Worm (Caenorhabditis elegans) whole organism, L4 larva: ENCODE results near the gene ucr-2.2.

Experiments
- F26F4.8 ChIP-seq: fragments of 200-800 bp; sonication (Bioruptor generic); conservative IDR thresholded peaks from 2 replicates; pipeline ENCODE4 v1.3.6; 2022; ENCODE audit warnings: missing genetic modification characterization, missing compliant biosample characterization
- F44E2.7 ChIP-seq: fragments of 200-800 bp; sonication (Bioruptor generic); IDR thresholded peaks from 2 replicates; pipeline ENCODE4 v2.1.2; 2022; ENCODE audit warnings: missing genetic modification characterization, missing compliant biosample characterization
- F49E8.2 ChIP-seq: sonication (generic microtip); optimal IDR thresholded peaks from 2 replicates; lab custom pipeline; 2016; ENCODE audit warnings: missing compliant biosample characterization, mild to moderate bottlenecking, missing genetic modification characterization, borderline replicate concordance
- R02D3.7 ChIP-seq: fragments of 150-350 bp; sonication (generic microtip); optimal IDR thresholded peaks from 3 replicates; lab custom pipeline; 2014; ENCODE audit warnings: missing biosample characterization, missing genetic modification characterization
- T26A8.4 ChIP-seq: fragments of 200-800 bp; sonication (Bioruptor generic); IDR thresholded peaks from 2 replicates; pipeline ENCODE4 v1.3.6; 2022; ENCODE audit warnings: missing genetic modification characterization, missing compliant biosample characterization
- Y5F2A.4 ChIP-seq: fragments of 200-800 bp; sonication (Bioruptor generic); optimal IDR thresholded peaks from 2 replicates; lab custom pipeline; 2018; ENCODE audit warnings: mild to moderate bottlenecking, missing genetic modification characterization, missing compliant biosample characterization
- ZK337.2 ChIP-seq: fragments of 200-800 bp; sonication (Bioruptor generic); IDR thresholded peaks from 2 replicates; pipeline ENCODE4 v1.3.6; 2022; ENCODE audit warnings: missing genetic modification reagents, missing genetic modification characterization, missing compliant biosample characterization
- aha-1 ChIP-seq: fragments of 150-350 bp; peaks from one replicate; lab custom pipeline; 2014; ENCODE audit warnings: missing biosample characterization, missing genetic modification characterization
- ama-1 ChIP-seq: fragments of 150-350 bp; optimal IDR thresholded peaks from 2 replicates; lab custom pipeline; 2014; ENCODE audit warnings: inconsistent platforms, mixed read lengths
- arid-1 ChIP-seq: fragments of 200-800 bp; sonication (Bioruptor generic); conservative IDR thresholded peaks from 2 replicates; pipeline ENCODE4 v1.3.6; 2022; ENCODE audit warnings: missing genetic modification reagents, missing genetic modification characterization, missing compliant biosample characterization
- cey-2 ChIP-seq: sonication (generic microtip); optimal IDR thresholded peaks from 3 replicates; lab custom pipeline; 2017; ENCODE audit warnings: missing genetic modification characterization, mild to moderate bottlenecking, missing compliant biosample characterization, antibody characterized with exemption, borderline replicate concordance; ENCODE audit not compliant: insufficient read depth
- daf-12 ChIP-seq: fragments of 150-350 bp; optimal IDR thresholded peaks from 2 replicates; lab custom pipeline; 2014; ENCODE audit warnings: missing biosample characterization, missing genetic modification reagents, missing genetic modification characterization
- daf-16 ChIP-seq, 3 experiments: sonication (generic microtip); optimal IDR thresholded peaks; 2 replicates each; lab custom pipeline; 2016 to 2017; ENCODE audit warnings: missing genetic modification characterization in 3 of 3, missing genetic modification reagents in 3 of 3, mild to moderate bottlenecking in 2 of 3, missing compliant biosample characterization in 2 of 3, missing biosample characterization in 1 of 3, moderate library complexity in 1 of 3
- daf-19 ChIP-seq: fragments of 200-800 bp; sonication (Bioruptor generic); conservative IDR thresholded peaks from 2 replicates; pipeline ENCODE4 v1.3.6; 2022; ENCODE audit warnings: missing genetic modification characterization, missing compliant biosample characterization
- dpl-1 ChIP-seq: fragments of 150-350 bp; optimal IDR thresholded peaks from 2 replicates; lab custom pipeline; 2014; ENCODE audit warnings: missing biosample characterization, missing genetic modification reagents, missing genetic modification characterization
- dve-1 ChIP-seq: sonication (generic microtip); optimal IDR thresholded peaks from 2 replicates; lab custom pipeline; 2017; ENCODE audit warnings: antibody characterized with exemption, mild to moderate bottlenecking, missing genetic modification characterization, missing compliant biosample characterization; ENCODE audit not compliant: insufficient read depth
- egl-43 ChIP-seq: fragments of 200-800 bp; sonication (Bioruptor generic); IDR thresholded peaks from 2 replicates; pipeline ENCODE4 v1.3.6; 2022; ENCODE audit warnings: missing genetic modification reagents, missing genetic modification characterization, missing compliant biosample characterization
- fkh-10 ChIP-seq: fragments of 150-350 bp; optimal IDR thresholded peaks from 2 replicates; lab custom pipeline; 2014; ENCODE audit warnings: missing biosample characterization, missing genetic modification reagents, missing genetic modification characterization
- hlh-11 ChIP-seq: fragments of 200-800 bp; sonication (Bioruptor generic); optimal IDR thresholded peaks from 2 replicates; lab custom pipeline; 2018; ENCODE audit warnings: mild to moderate bottlenecking, missing genetic modification characterization, missing compliant biosample characterization
- lim-7 ChIP-seq: fragments of 200-800 bp; sonication (Bioruptor generic); IDR thresholded peaks from 2 replicates; pipeline ENCODE4 v1.3.6; 2022; ENCODE audit warnings: missing genetic modification characterization, missing compliant biosample characterization
- lin-1 ChIP-seq: fragments of 200-800 bp; sonication (Bioruptor generic); IDR thresholded peaks from 2 replicates; pipeline ENCODE4 v1.3.6; 2022; ENCODE audit warnings: missing genetic modification reagents, missing genetic modification characterization, missing compliant biosample characterization
- madf-5 ChIP-seq, 2 experiments: fragments of 200-800 bp; sonication (Bioruptor generic); IDR thresholded peaks; 2 replicates each; pipeline ENCODE4 v1.3.6; 2022; ENCODE audit warnings: missing compliant biosample characterization in 2 of 2, missing genetic modification characterization in 2 of 2
- mdl-1 ChIP-seq, 2 experiments: fragments of 150-350 bp in 1 of 2; sonication (generic microtip) in 1 of 2; optimal IDR thresholded peaks; 2 replicates each; lab custom pipeline; 2014 to 2017; ENCODE audit warnings: missing biosample characterization in 2 of 2, missing genetic modification characterization in 2 of 2
- mxl-2 ChIP-seq: fragments of 200-800 bp; sonication (Bioruptor generic); conservative IDR thresholded peaks from 2 replicates; pipeline ENCODE4 v1.3.6; 2022; ENCODE audit warnings: missing genetic modification reagents, missing genetic modification characterization, missing compliant biosample characterization
- mxl-3 ChIP-seq: fragments of 200-800 bp; sonication (Bioruptor generic); optimal IDR thresholded peaks from 2 replicates; lab custom pipeline; 2018; ENCODE audit warnings: mild to moderate bottlenecking, missing genetic modification characterization, missing compliant biosample characterization
- nhr-10 ChIP-seq: fragments of 150-350 bp; optimal IDR thresholded peaks from 2 replicates; lab custom pipeline; 2014; ENCODE audit warnings: missing biosample characterization, missing genetic modification characterization
- nhr-42 ChIP-seq: fragments of 200-800 bp; sonication (Bioruptor generic); IDR thresholded peaks from 2 replicates; pipeline ENCODE4 v1.3.6; 2022; ENCODE audit warnings: missing genetic modification characterization, missing compliant biosample characterization
- pqm-1 ChIP-seq: sonication (generic microtip); optimal IDR thresholded peaks from 2 replicates; lab custom pipeline; 2017; ENCODE audit warnings: missing biosample characterization, missing genetic modification characterization
- rbr-2 ChIP-seq: sonication (generic microtip); optimal IDR thresholded peaks from 2 replicates; lab custom pipeline; 2016; ENCODE audit warnings: missing genotype, missing genetic modification characterization, missing compliant biosample characterization
- set-16 ChIP-seq: fragments of 200-800 bp; sonication (Bioruptor generic); IDR thresholded peaks from 2 replicates; pipeline ENCODE4 v1.3.6; 2022; ENCODE audit warnings: missing genetic modification reagents, missing genetic modification characterization, missing compliant biosample characterization
- skn-1 ChIP-seq: fragments of 150-350 bp; optimal IDR thresholded peaks from 2 replicates; lab custom pipeline; 2014; ENCODE audit warnings: missing biosample characterization, missing genetic modification characterization
- snpc-1.2 ChIP-seq: fragments of 200-800 bp; sonication (Bioruptor generic); IDR thresholded peaks from 2 replicates; pipeline ENCODE4 v1.3.6; 2022; ENCODE audit warnings: missing genetic modification reagents, missing genetic modification characterization, missing compliant biosample characterization
- snpc-4 ChIP-seq: fragments of 150-350 bp; optimal IDR thresholded peaks from 2 replicates; lab custom pipeline; 2014; ENCODE audit warnings: missing biosample characterization, missing genetic modification characterization
- unc-39 ChIP-seq: sonication (generic microtip); optimal IDR thresholded peaks from 2 replicates; lab custom pipeline; 2017; ENCODE audit warnings: missing biosample characterization, missing genetic modification characterization
- zag-1 ChIP-seq: fragments of 150-350 bp; optimal IDR thresholded peaks from 2 replicates; lab custom pipeline; 2014; ENCODE audit warnings: missing biosample characterization, missing genetic modification characterization
- zfp-3 ChIP-seq: fragments of 200-800 bp; sonication (Bioruptor generic); conservative IDR thresholded peaks from 2 replicates; pipeline ENCODE4 v1.3.6; 2022; ENCODE audit warnings: missing genetic modification reagents, missing genetic modification characterization, missing compliant biosample characterization
- zip-2 ChIP-seq: fragments of 150-350 bp; optimal IDR thresholded peaks from 2 replicates; lab custom pipeline; 2014; ENCODE audit warnings: missing biosample characterization, missing genetic modification characterization

Gene ucr-2.2

DNA sequence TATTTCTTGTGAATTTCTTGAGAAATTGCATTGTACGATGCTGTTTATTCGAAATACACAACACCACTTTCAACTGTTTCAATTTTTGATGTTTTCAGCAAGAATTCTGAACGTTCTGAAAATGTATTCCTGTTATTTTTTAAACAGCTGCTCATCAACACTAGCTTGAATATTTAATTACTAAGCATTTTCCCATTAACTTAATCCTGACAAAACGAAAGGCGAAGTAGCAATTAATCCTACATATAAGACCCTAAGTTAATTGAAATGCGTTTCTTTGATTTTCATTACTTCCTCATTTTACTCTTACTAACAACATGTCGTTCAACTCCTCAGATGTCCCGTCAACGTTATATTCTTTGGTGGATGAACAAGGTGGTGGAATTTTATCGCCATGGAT lies 5.3 kb upstream of the ucr-2.2 start, which contains the start of gene ocr-3:
Gene ocr-3 (plus strand): TSS at position 301 of the 400 bp plus-strand sequence.
- TF ChIP-seq F49E8.2 (tag; lab: Kevin White, UChicago) (no peak), zip-2 (tag; lab: Kevin White, UChicago) (no peak), skn-1 (tag; lab: Kevin White, UChicago) (no peak), cey-2 (tag; lab: Kevin White, UChicago) (no peak), mxl-2 (GFP tag; lab: Robert Waterston, UW) (no peak), zag-1 (tag; lab: Kevin White, UChicago) (no peak), mxl-3 (GFP tag; lab: Kevin White, UChicago) (no peak), R02D3.7 (no peak), zfp-3 (GFP tag; lab: Robert Waterston, UW) (no peak), arid-1 (no peak), nhr-10 (tag; lab: Kevin White, UChicago) (no peak), dpl-1 (no peak), egl-43 (GFP tag; lab: Robert Waterston, UW) (no peak), snpc-4 (tag; lab: Kevin White, UChicago) (no peak), F44E2.7 (GFP tag; lab: Robert Waterston, UW) (no peak)

DNA sequence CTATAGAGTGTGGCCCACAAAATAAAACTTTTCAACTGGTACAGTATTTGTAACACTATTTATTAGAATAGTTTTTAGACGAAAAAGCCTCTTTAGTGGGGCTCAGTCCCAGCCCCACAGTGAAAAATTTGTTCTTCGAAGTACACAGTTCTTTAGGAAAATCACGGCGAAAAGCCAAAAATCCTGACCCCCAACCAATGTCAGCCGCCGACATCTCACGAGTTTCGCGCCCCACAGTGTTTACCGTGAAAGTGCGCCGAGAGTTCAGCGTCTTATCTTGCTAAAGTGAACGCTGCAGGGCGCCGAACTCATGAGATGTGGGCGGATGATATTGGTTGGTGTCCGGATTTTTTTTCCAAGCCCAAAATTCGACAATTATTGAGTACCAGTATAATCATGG lies 2.7 kb upstream of the ucr-2.2 start:
- TF ChIP-seq snpc-1.2 (no peak), Y5F2A.4 (GFP tag; lab: Kevin White, UChicago) (no peak), madf-5 (GFP tag; IDR thresholded peaks at IDR 0.05; lab: Robert Waterston, UW) (no peak), T26A8.4 (GFP tag; lab: Robert Waterston, UW) (0 out of 2 replicates have a peak, but pooled peaks have one; percentile 19), dve-1 (tag; lab: Kevin White, UChicago) (peak; percentile 4), nhr-42 (0 out of 2 replicates have a peak, but pooled peaks have one; percentile 64), snpc-4 (tag; lab: Kevin White, UChicago) (peak; percentile 69), fkh-10 (no peak), dpl-1 (no peak), daf-12 (no peak), daf-16 (GFP tag; optimal IDR thresholded peaks at IDR 0.05; lab: Kevin White, UChicago) (no peak), daf-16 (tag; optimal IDR thresholded peaks at IDR 0.05; lab: Kevin White, UChicago) (peak; percentile 37)

DNA sequence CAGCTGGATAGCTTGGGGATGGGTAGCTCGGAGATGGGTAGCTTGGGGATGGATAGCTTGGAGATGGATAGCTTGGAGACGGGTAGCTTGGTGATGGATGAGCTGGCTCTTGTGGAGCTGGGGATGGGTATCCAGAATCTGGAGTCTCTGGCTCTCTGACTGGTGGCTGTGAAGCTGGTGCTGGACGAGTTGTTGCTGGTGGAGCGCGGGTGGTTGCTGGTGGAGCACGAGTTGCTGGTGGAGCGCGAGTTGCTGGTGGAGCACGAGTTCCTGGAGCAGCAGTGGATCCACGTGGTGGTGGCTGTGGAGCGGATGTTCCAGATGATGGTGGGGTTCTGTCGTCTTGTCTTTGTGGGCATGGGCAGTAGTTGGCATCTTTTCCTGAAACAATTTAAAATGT lies 1.5 kb downstream of the ucr-2.2 start:
- TF ChIP-seq rbr-2 (no peak), aha-1 (tag; lab: Kevin White, UChicago) (peak; percentile 37), set-16 (peak; percentile 83)

DNA sequence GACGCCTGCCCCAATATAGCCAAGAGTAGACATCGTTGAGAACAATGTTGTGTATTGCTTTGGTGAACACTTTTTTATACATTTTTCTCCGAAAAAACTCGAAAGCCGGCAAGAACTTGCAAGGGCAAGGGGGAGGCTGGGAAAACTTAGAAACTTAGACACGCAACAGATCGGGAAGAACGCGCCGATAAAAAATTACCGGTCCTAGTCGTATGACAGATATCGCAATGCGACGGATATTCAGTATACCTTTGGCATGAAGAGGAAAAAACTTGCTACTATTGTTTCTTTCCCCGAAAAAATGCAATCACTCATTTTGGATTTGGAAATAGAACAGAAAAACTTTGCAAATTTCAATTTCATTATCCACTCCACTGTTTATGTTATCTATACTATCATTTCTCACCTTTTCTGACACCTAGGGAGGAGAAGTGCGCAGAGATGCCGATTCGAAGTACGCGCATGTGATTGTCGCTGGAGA lies 2.8 kb downstream of the ucr-2.2 start, which contains the start of gene col-41:
Gene col-41 (minus strand): TSS at position 51 of the 481 bp plus-strand sequence.
- TF ChIP-seq zfp-3 (GFP tag; lab: Robert Waterston, UW) (no peak), mdl-1 (tag; optimal IDR thresholded peaks at IDR 0.05; lab: Kevin White, UChicago) (peak in 1 of 2 experiments; percentile 25), ama-1 (no peak), unc-39 (no peak), F26F4.8 (GFP tag; lab: Robert Waterston, UW) (no peak), lim-7 (GFP tag; lab: Robert Waterston, UW) (no peak), dve-1 (tag; lab: Kevin White, UChicago) (no peak), daf-19 (GFP tag; lab: Robert Waterston, UW) (no peak), arid-1 (no peak), ZK337.2 (no peak), hlh-11 (tag; lab: Kevin White, UChicago) (peak; percentile 9), set-16 (no peak), lin-1 (no peak), pqm-1 (tag; lab: Kevin White, UChicago) (no peak)
